Worm (Caenorhabditis elegans) whole organism, L4 larva: ENCODE results near the gene txt-18.

Experiments used
- R02D3.7 ChIP-seq: fragments of 150-350 bp; sonication (generic microtip); optimal IDR thresholded peaks from 3 replicates; lab custom pipeline; 2014; ENCODE audit warnings: missing biosample characterization, missing genetic modification characterization
- ama-1 ChIP-seq: fragments of 150-350 bp; optimal IDR thresholded peaks from 2 replicates; lab custom pipeline; 2014; ENCODE audit warnings: inconsistent platforms, mixed read lengths
- ceh-82 ChIP-seq: sonication (generic microtip); optimal IDR thresholded peaks from 2 replicates; lab custom pipeline; 2017; ENCODE audit warnings: missing biosample characterization, missing genetic modification characterization
- dpl-1 ChIP-seq: fragments of 150-350 bp; optimal IDR thresholded peaks from 2 replicates; lab custom pipeline; 2014; ENCODE audit warnings: missing biosample characterization, missing genetic modification reagents, missing genetic modification characterization
- fos-1 ChIP-seq: fragments of 150-350 bp; optimal IDR thresholded peaks from 2 replicates; lab custom pipeline; 2014; ENCODE audit warnings: missing biosample characterization, missing genetic modification characterization
- hlh-30 ChIP-seq: sonication (generic microtip); optimal IDR thresholded peaks from 2 replicates; lab custom pipeline; 2017; ENCODE audit warnings: antibody characterized with exemption, mild to moderate bottlenecking, missing genetic modification characterization, missing compliant biosample characterization; ENCODE audit not compliant: insufficient read depth
- nhr-77 ChIP-seq: fragments of 150-350 bp; optimal IDR thresholded peaks from 2 replicates; lab custom pipeline; 2014; ENCODE audit warnings: missing biosample characterization, missing genetic modification characterization
- pqm-1 ChIP-seq: sonication (generic microtip); optimal IDR thresholded peaks from 2 replicates; lab custom pipeline; 2017; ENCODE audit warnings: missing biosample characterization, missing genetic modification characterization
- unc-62 ChIP-seq, 3 experiments: fragments of 150-350 bp in 1 of 3; sonication (generic microtip); optimal IDR thresholded peaks in 2 of 3; peaks in 1 of 3; 1 replicate in 1 of 3; 2 replicates in 2 of 3; lab custom pipeline; 2014 to 2017; ENCODE audit warnings: missing biosample characterization in 3 of 3, missing genetic modification characterization in 3 of 3, missing genetic modification reagents in 3 of 3, missing genotype in 1 of 3

ce11 chrII:6311459-6311858 is 32.4 kb upstream of the txt-18 start:
- TF ChIP-seq pqm-1 (tag; lab: Kevin White, UChicago) (no peak), fos-1 (tag; lab: Kevin White, UChicago) (no peak), unc-62 (GFP tag; optimal IDR thresholded peaks at IDR 0.05 in 1 of 2; lab: Kevin White, UChicago) (peak in 1 of 2 experiments; percentile 44), unc-62 (tag; optimal IDR thresholded peaks at IDR 0.05; lab: Kevin White, UChicago) (no peak), ceh-82 (tag; lab: Kevin White, UChicago) (no peak), R02D3.7 (no peak), ama-1 (lab: Kevin White, UChicago) (no peak), hlh-30 (tag; lab: Kevin White, UChicago) (no peak), nhr-77 (tag; lab: Kevin White, UChicago) (no peak), dpl-1 (no peak)
